Fruit fly (Drosophila melanogaster): ENCODE data around the gene CG17991.

DNA sequence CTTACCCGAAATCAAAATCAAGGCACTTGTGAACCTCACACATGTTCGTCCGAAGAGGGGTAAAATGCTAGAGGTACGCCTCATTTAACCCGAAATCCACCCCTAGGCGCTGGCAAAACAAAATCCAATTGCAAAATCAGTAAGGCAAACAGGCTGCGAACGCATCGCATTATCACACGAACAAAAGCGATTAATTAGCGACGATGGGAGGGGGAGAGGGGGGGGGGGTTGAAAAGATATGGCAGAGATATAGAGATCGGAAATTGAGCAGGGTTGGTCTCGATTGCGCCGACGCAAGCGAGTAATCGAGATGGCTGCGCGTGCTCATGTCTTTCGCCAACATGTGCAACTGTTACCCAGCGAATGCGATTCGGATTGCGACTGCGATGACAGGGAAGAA is 44.2 kb upstream of the CG17991 start:
- no peak for TF ChIP-seq Hr38 (GFP tag; optimal IDR thresholded peaks at IDR 0.05)
- TF ChIP-seq salr (GFP tag; optimal IDR thresholded peaks at IDR 0.05), result no peak
- no peak for TF ChIP-seq fd59A (GFP tag; optimal IDR thresholded peaks at IDR 0.05)
